Fruit fly (Drosophila melanogaster): Measurements from ENCODE around the gene CG42654.

CG42654 gene

dm6 chr3L:19906780-19907705 lies 47.3 kb downstream of the CG42654 start (continued):
- TF ChIP-seq CG11504 (tag; optimal IDR thresholded peaks at IDR 0.05) (peak; percentile 47), CG12236 (GFP tag; optimal IDR thresholded peaks at IDR 0.05) (peak; percentile 74), CG1024 (GFP tag; IDR thresholded peaks at IDR 0.05) (peak; percentile 72; the same call in 1 of the 2 replicates), CG7372 (GFP tag; IDR thresholded peaks at IDR 0.05) (0 out of 2 replicates have a peak, but pooled peaks have one; percentile 15), fd3F (GFP tag; optimal IDR thresholded peaks at IDR 0.05) (peak; percentile 64)

DNA sequence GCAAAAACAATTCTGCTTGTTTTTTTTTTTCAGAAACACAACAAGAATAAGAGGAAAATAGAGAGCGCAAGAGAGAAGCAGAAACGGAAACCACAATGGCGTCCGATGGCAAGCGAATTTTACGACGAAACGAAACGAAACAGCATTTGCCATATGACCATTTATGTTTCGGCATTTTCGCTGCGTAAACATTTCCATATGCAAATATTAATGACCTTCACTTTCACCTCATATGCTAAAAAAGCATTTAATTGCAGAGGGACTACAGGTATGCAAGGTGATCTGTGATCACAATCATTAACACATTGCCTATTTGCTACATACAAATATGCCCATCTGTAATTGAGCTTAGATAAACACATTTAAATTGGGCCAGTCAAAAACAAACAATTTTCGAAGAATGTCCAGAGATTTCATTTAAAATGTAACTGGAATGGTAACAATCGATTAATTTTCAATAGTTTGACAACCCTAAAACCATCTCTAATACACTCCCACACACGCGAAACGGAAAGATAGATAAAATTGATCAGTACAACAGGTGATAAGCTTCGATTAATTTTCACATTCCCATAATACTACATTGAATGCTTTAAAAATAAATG lies 48.1 kb downstream of the CG42654 start:
- TF ChIP-seq row (GFP tag; IDR thresholded peaks at IDR 0.05) (0 out of 3 replicates have a peak, but pooled peaks have one; percentile 13), CG12391 (tag; optimal IDR thresholded peaks at IDR 0.05) (no peak), tio (GFP tag; optimal IDR thresholded peaks at IDR 0.05) (peak; percentile 7), dati (GFP tag; IDR thresholded peaks at IDR 0.05) (no peak), Trl (optimal IDR thresholded peaks at IDR 0.05) (peak in 1 of 2 experiments; percentile 29), Trl (GFP tag; optimal IDR thresholded peaks at IDR 0.05) (no peak), CG6854 (GFP tag; optimal IDR thresholded peaks at IDR 0.05) (peak; percentile 28), CG8281 (tag; optimal IDR thresholded peaks at IDR 0.05) (no peak)

dm6 chr3L:19905427-19905826 lies 48.9 kb downstream of the CG42654 start:
- TF ChIP-seq CG17359 (tag; optimal IDR thresholded peaks at IDR 0.05) (no peak), CG2202 (tag; optimal IDR thresholded peaks at IDR 0.05) (no peak), Usf (GFP tag; optimal IDR thresholded peaks at IDR 0.05) (no peak), Nf-YB (GFP tag; optimal IDR thresholded peaks at IDR 0.05) (no peak), vnd (GFP tag; IDR thresholded peaks at IDR 0.05; ENCODE audit: partially characterized antibody) (no peak), cato (GFP tag; optimal IDR thresholded peaks at IDR 0.05; ENCODE audit: borderline replicate concordance) (no peak), CG8478 (optimal IDR thresholded peaks at IDR 0.05) (no peak), croc (GFP tag; conservative IDR thresholded peaks at IDR 0.05) (no peak), Vsx1 (GFP tag; optimal IDR thresholded peaks at IDR 0.05) (no peak), CG9876 (GFP tag; optimal IDR thresholded peaks at IDR 0.05) (no peak), CG8359 (GFP tag; optimal IDR thresholded peaks at IDR 0.05; ENCODE audit: borderline replicate concordance) (no peak), Trl (optimal IDR thresholded peaks at IDR 0.05) (no peak), Trl (GFP tag; optimal IDR thresholded peaks at IDR 0.05) (peak; percentile 4), bbx (GFP tag; IDR thresholded peaks at IDR 0.05; ENCODE audit: partially characterized antibody) (no peak), tio (GFP tag; optimal IDR thresholded peaks at IDR 0.05) (peak; percentile 39), abd-A (tag; optimal IDR thresholded peaks at IDR 0.05) (no peak), Fer1 (GFP tag; optimal IDR thresholded peaks at IDR 0.05) (no peak), danr (GFP tag; IDR thresholded peaks at IDR 0.05) (no peak), CG31224 (GFP tag; IDR thresholded peaks at IDR 0.05) (no peak), her (GFP tag; optimal IDR thresholded peaks at IDR 0.05) (no peak), mirr (GFP tag; optimal IDR thresholded peaks at IDR 0.05) (no peak), CG34422 (GFP tag; IDR thresholded peaks at IDR 0.05) (no peak), CG3163 (GFP tag; optimal IDR thresholded peaks at IDR 0.05) (no peak), sr (GFP tag; IDR thresholded peaks at IDR 0.05) (no peak), wek (GFP tag; optimal IDR thresholded peaks at IDR 0.05) (no peak), CG3995 (GFP tag; optimal IDR thresholded peaks at IDR 0.05) (no peak), org-1 (GFP tag; optimal IDR thresholded peaks at IDR 0.05) (no peak), CG11093 (GFP tag; IDR thresholded peaks at IDR 0.05) (no peak), prd (optimal IDR thresholded peaks at IDR 0.05) (no peak), prd (GFP tag; IDR thresholded peaks at IDR 0.05) (0 out of 3 replicates have a peak, but pooled peaks have one; percentile 16), Hr78 (GFP tag; optimal IDR thresholded peaks at IDR 0.05) (no peak), btn (GFP tag; optimal IDR thresholded peaks at IDR 0.05) (no peak), lbe (GFP tag; optimal IDR thresholded peaks at IDR 0.05) (no peak), CG2678 (tag; optimal IDR thresholded peaks at IDR 0.05) (no peak), unpg (GFP tag; optimal IDR thresholded peaks at IDR 0.05) (no peak)

Data from whole organism, embryonic.